Worm (Caenorhabditis elegans): Measurements from ENCODE around the gene hir-1.

DNA sequence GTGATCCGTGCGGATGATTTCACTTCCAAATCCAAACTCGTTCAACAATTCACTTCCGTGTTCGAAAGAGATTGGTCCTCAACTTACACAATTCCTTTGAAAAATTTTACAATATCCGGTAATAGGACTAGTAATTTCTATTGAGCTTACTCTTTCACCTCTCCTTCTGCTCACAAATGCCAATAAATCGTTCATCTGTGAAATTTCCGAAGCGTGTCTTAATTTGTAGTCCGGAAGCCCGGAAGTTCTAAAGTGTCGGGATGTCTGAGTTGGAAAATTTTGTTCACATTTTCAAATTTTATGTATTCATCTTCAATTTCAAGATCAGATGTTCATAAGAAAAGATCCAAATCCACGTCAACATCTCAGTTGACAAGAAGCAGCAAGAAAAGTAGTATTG lies 28.5 kb upstream of the hir-1 start, which contains the start of gene T05C3.2:
- no peak for TF ChIP-seq ztf-23 (GFP tag; IDR thresholded peaks at IDR 0.05)
- TF ChIP-seq T22C8.4 (GFP tag; IDR thresholded peaks at IDR 0.05): no peak
- no peak for TF ChIP-seq med-1 (GFP tag; optimal IDR thresholded peaks at IDR 0.05; ENCODE audit: insufficient read depth)
- TF ChIP-seq flt-1 (GFP tag; IDR thresholded peaks at IDR 0.05): no peak
- no peak for TF ChIP-seq klf-2 (GFP tag; conservative IDR thresholded peaks at IDR 0.05)

Data from whole organism, midembryonic.